Fruit fly (Drosophila melanogaster) whole organism, prepupa: ENCODE results near the gene CG17145.

Experiments used
- Blimp-1 ChIP-seq: fragments of 200-800 bp; sonication (Bioruptor generic); optimal IDR thresholded peaks from 3 replicates; lab custom pipeline; 2017; ENCODE audit warnings: missing biosample characterization, missing genetic modification characterization, mild to moderate bottlenecking, moderate library complexity, missing genetic modification reagents
- CG10631 ChIP-seq: fragments of 200-800 bp; sonication (Bioruptor generic); optimal IDR thresholded peaks from 2 replicates; lab custom pipeline; 2016; ENCODE audit warnings: missing biosample characterization, missing genetic modification characterization
- CG10669 ChIP-seq: fragments of 200-800 bp; sonication (Bioruptor generic); optimal IDR thresholded peaks from 3 replicates; lab custom pipeline; 2018; ENCODE audit warnings: missing biosample characterization, mild to moderate bottlenecking, missing genetic modification characterization, moderate library complexity
- CG11294 ChIP-seq: fragments of 200-800 bp; sonication (Bioruptor generic); IDR thresholded peaks from 2 replicates; pipeline ENCODE4 v1.3.6; 2022; ENCODE audit warnings: missing biosample characterization, missing genetic modification characterization
- CG11762 ChIP-seq: fragments of 200-800 bp; sonication (Bioruptor generic); optimal IDR thresholded peaks from 3 replicates; lab custom pipeline; 2016; ENCODE audit warnings: missing biosample characterization, missing genetic modification characterization; ENCODE audit not compliant: insufficient read depth
- CG15336 ChIP-seq: fragments of 200-800 bp; sonication (Bioruptor generic); IDR thresholded peaks from 2 replicates; pipeline ENCODE4 v1.3.6; 2022; ENCODE audit warnings: missing biosample characterization, missing genetic modification characterization
- CG1621 ChIP-seq: fragments of 200-800 bp; sonication (Bioruptor generic); optimal IDR thresholded peaks from 3 replicates; lab custom pipeline; 2018; ENCODE audit warnings: missing biosample characterization, mild to moderate bottlenecking, missing genetic modification characterization
- CG3032 ChIP-seq: fragments of 200-800 bp; optimal IDR thresholded peaks from 2 replicates; lab custom pipeline; 2019; ENCODE audit warnings: missing biosample characterization, mild to moderate bottlenecking, missing genetic modification characterization, moderate library complexity
- CG31627 ChIP-seq: fragments of 200-800 bp; sonication (Bioruptor generic); optimal IDR thresholded peaks from 3 replicates; lab custom pipeline; 2016; ENCODE audit warnings: missing biosample characterization, missing genetic modification characterization
- CG34406 ChIP-seq: fragments of 200-800 bp; sonication (Bioruptor generic); optimal IDR thresholded peaks from 3 replicates; lab custom pipeline; 2016; ENCODE audit warnings: missing biosample characterization, missing genetic modification characterization
- CG3919 ChIP-seq: fragments of 200-800 bp; sonication (Bioruptor generic); optimal IDR thresholded peaks from 3 replicates; lab custom pipeline; 2016; ENCODE audit warnings: missing biosample characterization, missing genetic modification characterization
- CG4318 ChIP-seq: fragments of 200-800 bp; sonication (Bioruptor generic); optimal IDR thresholded peaks from 3 replicates; lab custom pipeline; 2017; ENCODE audit warnings: missing biosample characterization, mild to moderate bottlenecking, missing genetic modification characterization
- CG6276 ChIP-seq: fragments of 200-800 bp; sonication (Bioruptor generic); optimal IDR thresholded peaks from 2 replicates; lab custom pipeline; 2017; ENCODE audit warnings: missing biosample characterization, mild to moderate bottlenecking, missing genetic modification characterization
- CG6792 ChIP-seq: fragments of 200-800 bp; sonication (Bioruptor generic); optimal IDR thresholded peaks from 3 replicates; lab custom pipeline; 2016; ENCODE audit warnings: missing biosample characterization, missing genetic modification characterization
- CG6808 ChIP-seq: fragments of 200-800 bp; sonication (Bioruptor generic); optimal IDR thresholded peaks from 3 replicates; lab custom pipeline; 2017; ENCODE audit warnings: missing biosample characterization, missing genetic modification characterization, mild to moderate bottlenecking, moderate library complexity, missing genetic modification reagents
- CG6854 ChIP-seq: fragments of 200-800 bp; sonication (Bioruptor generic); optimal IDR thresholded peaks from 2 replicates; lab custom pipeline; 2017; ENCODE audit warnings: missing biosample characterization, mild to moderate bottlenecking, missing genetic modification characterization
- CG8319 ChIP-seq: fragments of 200-800 bp; sonication (Bioruptor generic); optimal IDR thresholded peaks from 3 replicates; lab custom pipeline; 2016; ENCODE audit warnings: missing biosample characterization, missing genetic modification characterization
- CG8632 ChIP-seq: fragments of 200-800 bp; sonication (Bioruptor generic); optimal IDR thresholded peaks from 3 replicates; lab custom pipeline; 2016; ENCODE audit warnings: missing biosample characterization, missing genetic modification characterization
- CG9139 ChIP-seq: fragments of 200-800 bp; sonication (Bioruptor generic); optimal IDR thresholded peaks from 3 replicates; lab custom pipeline; 2017; ENCODE audit warnings: missing biosample characterization, mild to moderate bottlenecking, missing genetic modification characterization
- Eip75B ChIP-seq: fragments of 200-800 bp; sonication (Bioruptor generic); optimal IDR thresholded peaks from 3 replicates; lab custom pipeline; 2016; ENCODE audit warnings: missing biosample characterization, missing genetic modification characterization
- Eip78C ChIP-seq: fragments of 200-800 bp; sonication (Bioruptor generic); peaks from one replicate; lab custom pipeline; 2016; ENCODE audit warnings: missing biosample characterization, missing genetic modification characterization
- Eip93F ChIP-seq: fragments of 200-800 bp; sonication (Bioruptor generic); optimal IDR thresholded peaks from 2 replicates; lab custom pipeline; 2016; ENCODE audit warnings: missing biosample characterization, mild to moderate bottlenecking, missing genetic modification characterization
- Ets96B ChIP-seq: fragments of 200-800 bp; optimal IDR thresholded peaks from 2 replicates; lab custom pipeline; 2019; ENCODE audit warnings: missing biosample characterization, mild to moderate bottlenecking, missing genetic modification characterization, moderate library complexity
- Gug ChIP-seq: fragments of 200-800 bp; sonication (Bioruptor generic); IDR thresholded peaks from 2 replicates; pipeline ENCODE4 v1.3.6; 2022; ENCODE audit warnings: missing biosample characterization, missing genetic modification characterization
- Hr38 ChIP-seq: sonication (Bioruptor generic); optimal IDR thresholded peaks from 2 replicates; lab custom pipeline; 2016; ENCODE audit warnings: missing biosample characterization, missing genetic modification characterization
- Hr39 ChIP-seq: fragments of 200-800 bp; sonication (Bioruptor generic); optimal IDR thresholded peaks from 2 replicates; lab custom pipeline; 2016; ENCODE audit warnings: missing biosample characterization, missing genetic modification characterization
- Hr4 ChIP-seq: fragments of 200-800 bp; sonication (Bioruptor generic); optimal IDR thresholded peaks from 3 replicates; lab custom pipeline; 2016; ENCODE audit warnings: missing biosample characterization, missing genetic modification characterization
- Lpt ChIP-seq: fragments of 200-800 bp; sonication (Bioruptor generic); optimal IDR thresholded peaks from 3 replicates; lab custom pipeline; 2016; ENCODE audit warnings: missing biosample characterization, missing genetic modification characterization
- Met ChIP-seq: fragments of 200-800 bp; sonication (Bioruptor generic); optimal IDR thresholded peaks from 3 replicates; lab custom pipeline; 2016; ENCODE audit warnings: missing biosample characterization, missing genetic modification characterization
- OdsH ChIP-seq: fragments of 200-800 bp; sonication (Bioruptor generic); optimal IDR thresholded peaks from 3 replicates; lab custom pipeline; 2016; ENCODE audit warnings: missing biosample characterization, missing genetic modification characterization
- Sox102F ChIP-seq: fragments of 200-800 bp; sonication (Bioruptor generic); optimal IDR thresholded peaks from 2 replicates; lab custom pipeline; 2016; ENCODE audit warnings: missing biosample characterization, mild to moderate bottlenecking, missing genetic modification characterization
- Sox14 ChIP-seq: fragments of 200-800 bp; sonication (Bioruptor generic); optimal IDR thresholded peaks from 3 replicates; lab custom pipeline; 2016; ENCODE audit warnings: missing biosample characterization, missing genetic modification characterization
- Sox15 ChIP-seq: fragments of 200-800 bp; sonication (Bioruptor generic); optimal IDR thresholded peaks from 3 replicates; lab custom pipeline; 2016; ENCODE audit warnings: missing biosample characterization, missing genetic modification characterization
- cyc ChIP-seq: fragments of 200-800 bp; sonication (Bioruptor generic); optimal IDR thresholded peaks from 3 replicates; lab custom pipeline; 2016; ENCODE audit warnings: missing biosample characterization, missing genetic modification characterization
- dsx ChIP-seq: fragments of 200-800 bp; optimal IDR thresholded peaks from 3 replicates; lab custom pipeline; 2019; ENCODE audit warnings: missing biosample characterization, mild to moderate bottlenecking, missing genetic modification characterization, moderate library complexity; ENCODE audit not compliant: poor library complexity, severe bottlenecking
- eg ChIP-seq: fragments of 200-800 bp; sonication (Bioruptor generic); IDR thresholded peaks from 3 replicates; pipeline ENCODE4 v1.3.6; 2022; ENCODE audit warnings: missing biosample characterization, missing genetic modification characterization
- esn ChIP-seq: fragments of 200-800 bp; sonication (Bioruptor generic); optimal IDR thresholded peaks from 2 replicates; lab custom pipeline; 2016; ENCODE audit warnings: missing biosample characterization, mild to moderate bottlenecking, missing genetic modification characterization, moderate library complexity
- fd59A ChIP-seq: fragments of 200-800 bp; sonication (Bioruptor generic); optimal IDR thresholded peaks from 2 replicates; lab custom pipeline; 2017; ENCODE audit warnings: missing biosample characterization, mild to moderate bottlenecking, missing genetic modification characterization, missing genetic modification reagents
- fkh ChIP-seq: fragments of 200-800 bp; sonication (Bioruptor generic); optimal IDR thresholded peaks from 3 replicates; lab custom pipeline; 2017; ENCODE audit warnings: missing biosample characterization, mild to moderate bottlenecking, missing genetic modification characterization, moderate library complexity
- lz ChIP-seq: fragments of 200-800 bp; sonication (Bioruptor generic); optimal IDR thresholded peaks from 3 replicates; lab custom pipeline; 2016; ENCODE audit warnings: missing biosample characterization, missing genetic modification characterization
- net ChIP-seq: fragments of 200-800 bp; sonication (Bioruptor generic); optimal IDR thresholded peaks from 3 replicates; lab custom pipeline; 2016; ENCODE audit warnings: missing biosample characterization, missing genetic modification characterization
- pdm3 ChIP-seq: fragments of 200-800 bp; sonication (Bioruptor generic); optimal IDR thresholded peaks from 3 replicates; lab custom pipeline; 2016; ENCODE audit warnings: missing biosample characterization, missing genetic modification characterization
- spab ChIP-seq: fragments of 200-800 bp; sonication (Bioruptor generic); optimal IDR thresholded peaks from 2 replicates; lab custom pipeline; 2017; ENCODE audit warnings: missing biosample characterization, mild to moderate bottlenecking, missing genetic modification characterization, missing genetic modification reagents
- ss ChIP-seq, 2 experiments: fragments of 200-800 bp; sonication (Bioruptor generic); optimal IDR thresholded peaks; 2 replicates in 1 of 2; 3 replicates in 1 of 2; lab custom pipeline; 2017 to 2018; ENCODE audit warnings: mild to moderate bottlenecking in 2 of 2, missing biosample characterization in 2 of 2, missing genetic modification characterization in 2 of 2, moderate library complexity in 1 of 2
- svp ChIP-seq: fragments of 200-800 bp; sonication (Bioruptor generic); peaks from one replicate; lab custom pipeline; 2016; ENCODE audit warnings: missing biosample characterization, missing genetic modification characterization
- topi ChIP-seq: fragments of 200-800 bp; sonication (Bioruptor generic); optimal IDR thresholded peaks from 3 replicates; lab custom pipeline; 2016; ENCODE audit warnings: missing biosample characterization, missing genetic modification characterization
- vri ChIP-seq: fragments of 200-800 bp; sonication (Bioruptor generic); optimal IDR thresholded peaks from 3 replicates; lab custom pipeline; 2016; ENCODE audit warnings: missing biosample characterization, mild to moderate bottlenecking, missing genetic modification characterization

CG17145 gene

DNA sequence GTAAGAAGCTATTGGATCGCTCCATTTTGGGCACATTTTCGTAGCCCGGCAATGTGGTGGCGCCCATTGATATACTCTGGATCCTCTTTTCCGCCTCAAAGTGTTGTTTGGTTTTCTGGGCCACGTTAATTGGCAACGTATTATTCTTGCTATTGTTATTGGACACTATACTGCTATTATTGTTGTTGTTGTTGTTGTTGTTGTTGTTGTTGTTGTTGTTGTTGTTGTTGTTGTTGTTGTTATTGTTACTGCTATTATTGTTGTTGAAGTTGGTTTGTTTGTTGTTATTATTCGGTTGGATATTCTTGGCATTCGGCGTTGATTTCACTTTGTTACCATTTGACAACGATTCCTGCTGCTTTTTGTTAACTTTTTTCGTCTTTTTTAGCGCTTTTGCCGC, 29.8 kb upstream of the CG17145 start:
- TF ChIP-seq Lpt (GFP tag; lab: Kevin White, UChicago) (no peak), CG10631 (GFP tag; lab: Kevin White, UChicago) (no peak), CG34406 (no peak), vri (GFP tag; lab: Kevin White, UChicago) (no peak), CG3919 (GFP tag; lab: Kevin White, UChicago) (no peak), OdsH (no peak), CG6792 (GFP tag; lab: Kevin White, UChicago) (no peak)

DNA sequence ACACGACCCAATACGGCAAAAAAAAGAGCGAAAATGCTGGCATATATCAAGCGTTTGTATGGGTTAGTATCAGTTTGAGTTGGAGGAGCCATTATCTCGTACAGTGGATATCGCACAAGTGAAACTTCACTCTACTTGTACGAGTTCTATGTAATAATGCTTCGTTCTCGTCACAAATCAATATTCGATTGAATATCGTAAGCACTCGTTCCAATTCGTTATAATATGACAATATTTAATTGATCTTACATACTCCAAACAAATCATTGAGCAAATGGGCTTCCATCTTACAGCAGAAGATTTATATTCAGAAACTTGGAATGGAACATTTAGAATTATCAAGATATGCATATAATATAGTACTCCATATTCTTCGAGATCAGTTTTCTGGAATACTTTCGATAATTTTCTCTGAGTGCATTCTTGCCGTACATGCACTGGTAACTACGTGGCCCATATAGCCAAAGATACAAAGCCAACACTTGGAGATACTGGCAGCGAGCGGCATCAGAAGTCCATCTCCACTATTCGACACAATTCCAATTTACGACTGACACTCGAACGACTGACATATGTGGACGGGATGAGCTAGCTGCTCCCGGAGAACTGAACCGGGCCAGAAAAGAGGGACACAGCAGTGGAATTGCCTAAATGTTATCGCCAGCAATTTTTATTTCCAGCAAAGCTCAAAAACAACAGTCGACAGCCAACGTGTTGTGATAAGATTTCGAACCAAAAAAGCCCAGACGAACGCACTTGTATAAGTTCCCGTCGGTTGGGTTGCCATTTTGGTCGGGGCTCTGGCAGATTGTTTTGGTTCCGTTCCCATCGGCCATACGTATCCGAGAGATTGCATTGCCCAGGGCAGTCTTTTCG, 28.5 kb upstream of the CG17145 start:
- TF ChIP-seq Met (GFP tag; lab: Kevin White, UChicago) (peak; percentile 40), CG6808 (GFP tag; lab: Kevin White, UChicago) (no peak), fkh (no peak), cyc (GFP tag; lab: Kevin White, UChicago) (peak; percentile 37), CG6276 (GFP tag; lab: Kevin White, UChicago) (no peak), CG3032 (tag; lab: Kevin White, UChicago) (no peak), fd59A (GFP tag; lab: Kevin White, UChicago) (no peak), spab (GFP tag; lab: Kevin White, UChicago) (no peak), Hr4 (GFP tag; lab: Kevin White, UChicago) (peak; percentile 31), Eip75B (GFP tag; lab: Kevin White, UChicago) (no peak), Eip93F (GFP tag; lab: Kevin White, UChicago) (no peak), CG8632 (GFP tag; lab: Kevin White, UChicago) (no peak), CG6792 (GFP tag; lab: Kevin White, UChicago) (no peak), CG6854 (GFP tag; lab: Kevin White, UChicago) (no peak), Gug (GFP tag; lab: Robert Waterston, UW) (no peak), Ets96B (tag; lab: Kevin White, UChicago) (peak; percentile 5), vri (GFP tag; lab: Kevin White, UChicago) (peak; percentile 19), Eip78C (GFP tag; lab: Kevin White, UChicago) (peak; percentile 77), svp (GFP tag; lab: Kevin White, UChicago) (peak; percentile 78), pdm3 (GFP tag; lab: Kevin White, UChicago) (no peak), CG9139 (GFP tag; lab: Kevin White, UChicago) (no peak), CG34406 (no peak), lz (peak; percentile 8), CG1621 (tag; lab: Kevin White, UChicago) (no peak), esn (GFP tag; lab: Kevin White, UChicago) (peak; percentile 50), CG10669 (GFP tag; lab: Kevin White, UChicago) (no peak), Hr39 (GFP tag; lab: Kevin White, UChicago) (peak; percentile 17), Sox14 (peak; percentile 45), eg (GFP tag; lab: Robert Waterston, UW) (no peak), CG15336 (GFP tag; lab: Robert Waterston, UW) (no peak), ss (GFP tag; optimal IDR thresholded peaks at IDR 0.05; lab: Kevin White, UChicago) (no peak), OdsH (peak; percentile 35), dsx (GFP tag; lab: Kevin White, UChicago) (no peak), CG31627 (GFP tag; lab: Kevin White, UChicago) (peak; percentile 40), CG10631 (GFP tag; lab: Kevin White, UChicago) (peak; percentile 31), Sox102F (peak; percentile 21), CG11762 (GFP tag; lab: Kevin White, UChicago) (no peak), topi (GFP tag; lab: Kevin White, UChicago) (peak; percentile 9), CG11294 (GFP tag; lab: Robert Waterston, UW) (no peak), net (no peak), CG8319 (GFP tag; lab: Kevin White, UChicago) (no peak), CG4318 (GFP tag; lab: Kevin White, UChicago) (no peak), Hr38 (GFP tag; lab: Kevin White, UChicago) (no peak), Sox15 (GFP tag; lab: Kevin White, UChicago) (no peak), Blimp-1 (GFP tag; lab: Kevin White, UChicago) (no peak), Lpt (GFP tag; lab: Kevin White, UChicago) (peak; percentile 1)
